Fruit fly (Drosophila melanogaster): ENCODE results near the gene tgo.

tgo gene

DNA sequence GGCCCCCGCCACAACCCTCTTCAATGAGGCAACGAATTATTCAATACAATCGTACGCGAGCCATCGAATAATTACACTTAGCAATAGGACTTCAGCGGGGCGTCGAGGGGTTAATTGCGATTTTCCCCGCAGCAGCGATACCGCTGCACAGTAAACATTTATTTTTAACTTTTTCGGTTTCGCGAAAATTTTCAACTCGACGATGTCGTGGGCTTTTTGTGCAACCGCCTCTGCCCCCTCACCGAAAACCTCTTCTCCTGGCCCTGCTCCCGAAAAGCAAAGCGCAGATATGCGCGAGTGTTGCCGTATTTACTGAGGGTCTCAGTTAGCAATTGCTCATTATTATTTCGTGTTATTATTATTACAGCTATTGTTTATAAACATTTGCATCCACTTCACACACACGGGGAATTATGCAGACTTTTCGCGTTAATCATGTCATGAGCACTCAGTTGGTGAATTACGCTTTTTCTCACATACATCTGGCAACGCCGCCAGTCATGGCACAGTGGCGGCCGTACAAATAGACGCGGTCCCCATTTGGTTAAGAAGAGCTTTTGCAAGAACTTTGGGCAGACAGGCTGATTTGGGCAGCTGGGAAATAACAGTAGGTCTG is 5.9 kb downstream of the tgo start (continued):
- TF ChIP-seq tgo (GFP tag; IDR thresholded peaks at IDR 0.05) (peak; percentile 45; the same call in 2 of the 3 replicates), pros (GFP tag; optimal IDR thresholded peaks at IDR 0.05) (no peak), CG7556 (GFP tag; optimal IDR thresholded peaks at IDR 0.05) (peak; percentile 66), CG6813 (GFP tag; optimal IDR thresholded peaks at IDR 0.05) (no peak), mld (GFP tag; IDR thresholded peaks at IDR 0.05; ENCODE audit: partially characterized antibody) (no peak), oc (tag; optimal IDR thresholded peaks at IDR 0.05) (no peak), CG34224 (GFP tag; IDR thresholded peaks at IDR 0.05; ENCODE audit: partially characterized antibody) (no peak), peb (GFP tag; IDR thresholded peaks at IDR 0.05) (0 out of 2 replicates have a peak, but pooled peaks have one; percentile 6), sisA (GFP tag; IDR thresholded peaks at IDR 0.05) (peak; percentile 35; the same call in 1 of the 2 replicates), CG9215 (GFP tag; IDR thresholded peaks at IDR 0.05) (peak; percentile 47; the same call in 1 of the 2 replicates), knrl (GFP tag; IDR thresholded peaks at IDR 0.05; ENCODE audit: partially characterized antibody) (peak; percentile 23; the same call in 1 of the 3 replicates), CG34376 (GFP tag; optimal IDR thresholded peaks at IDR 0.05) (peak; percentile 73), ewg (GFP tag; optimal IDR thresholded peaks at IDR 0.05) (peak; percentile 45), sug (tag; optimal IDR thresholded peaks at IDR 0.05) (peak; percentile 66), crc (GFP tag; optimal IDR thresholded peaks at IDR 0.05) (peak; percentile 34), ttk (GFP tag; IDR thresholded peaks at IDR 0.05) (no peak), Fer1 (GFP tag; optimal IDR thresholded peaks at IDR 0.05) (peak; percentile 81), fd64A (GFP tag; optimal IDR thresholded peaks at IDR 0.05) (no peak), GATAe (GFP tag; conservative IDR thresholded peaks at IDR 0.05) (no peak), B-H2 (GFP tag; optimal IDR thresholded peaks at IDR 0.05) (peak; percentile 58), kay (GFP tag; optimal IDR thresholded peaks at IDR 0.05) (peak; percentile 6), CG10979 (tag; optimal IDR thresholded peaks at IDR 0.05) (peak; percentile 19), CG2116 (GFP tag; optimal IDR thresholded peaks at IDR 0.05) (peak; percentile 38), CG4424 (GFP tag; optimal IDR thresholded peaks at IDR 0.05) (peak; percentile 25), luna (GFP tag; optimal IDR thresholded peaks at IDR 0.05) (no peak), crp (GFP tag; optimal IDR thresholded peaks at IDR 0.05) (peak in 1 of 2 experiments; percentile 46), MTF-1 (GFP tag; optimal IDR thresholded peaks at IDR 0.05; ENCODE audit: borderline replicate concordance) (peak; percentile 1), hbn (GFP tag; IDR thresholded peaks at IDR 0.05; ENCODE audit: partially characterized antibody) (no peak), Dek (tag; optimal IDR thresholded peaks at IDR 0.05) (peak; percentile 52), sens (GFP tag) (peak; percentile 93), CG33557 (GFP tag; optimal IDR thresholded peaks at IDR 0.05) (no peak), CG2202 (tag; optimal IDR thresholded peaks at IDR 0.05) (peak; percentile 9), tin (GFP tag; optimal IDR thresholded peaks at IDR 0.05) (peak; percentile 43), cato (GFP tag; optimal IDR thresholded peaks at IDR 0.05; ENCODE audit: borderline replicate concordance) (no peak), CG17829 (tag; optimal IDR thresholded peaks at IDR 0.05) (peak; percentile 30), lola (GFP tag; optimal IDR thresholded peaks at IDR 0.05) (peak in 1 of 3 experiments; percentile 32), chm (GFP tag; IDR thresholded peaks at IDR 0.05) (peak; percentile 57; the same call in 1 of the 2 replicates)

DNA sequence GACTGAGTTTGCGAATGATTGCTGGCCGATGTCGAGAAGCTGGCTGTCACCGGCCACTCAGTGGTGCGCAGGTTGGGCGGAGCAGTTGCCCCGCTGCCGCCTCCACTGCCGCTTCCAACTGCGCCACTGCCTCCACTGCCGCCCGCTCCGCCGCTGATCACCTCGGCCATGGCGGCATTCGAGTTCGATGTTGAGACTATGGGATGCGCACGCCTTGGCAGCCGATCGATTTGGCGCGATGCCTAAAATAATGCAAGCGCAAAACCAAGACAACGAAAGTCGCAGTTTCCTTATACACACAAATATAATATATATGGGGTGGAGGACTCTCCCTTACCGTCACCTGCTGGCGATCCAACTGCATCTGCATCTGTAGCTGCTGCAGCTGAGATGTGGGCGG is 8.1 kb downstream of the tgo start:
- TF ChIP-seq Elba2 (GFP tag; optimal IDR thresholded peaks at IDR 0.05) (no peak), gfzf (GFP tag; optimal IDR thresholded peaks at IDR 0.05) (no peak), Med (GFP tag) (peak; percentile 7), D (optimal IDR thresholded peaks at IDR 0.05) (no peak), D (GFP tag; optimal IDR thresholded peaks at IDR 0.05) (no peak), CG11456 (GFP tag; IDR thresholded peaks at IDR 0.05) (no peak), Drgx (GFP tag; IDR thresholded peaks at IDR 0.05) (peak; percentile 17; the same call in 1 of the 2 replicates), CG6175 (GFP tag; IDR thresholded peaks at IDR 0.05) (no peak)

Data from whole organism, embryonic.